Fruit fly (Drosophila melanogaster): ENCODE measurements around the gene CG13312.

Gene CG13312

dm6 chr3L:8849817-8850216 lies 42.8 kb upstream of the CG13312 start:
- no peak for TF ChIP-seq Clk (GFP tag; optimal IDR thresholded peaks at IDR 0.05)

dm6 chr3L:8842359-8842758 lies 35.3 kb upstream of the CG13312 start:
- TF ChIP-seq Crg-1 (GFP tag; optimal IDR thresholded peaks at IDR 0.05) (no peak), cic (GFP tag; optimal IDR thresholded peaks at IDR 0.05) (peak; percentile 3), Hr96 (GFP tag; optimal IDR thresholded peaks at IDR 0.05) (peak; percentile 18)

- TF ChIP-seq CG11617 (GFP tag; optimal IDR thresholded peaks at IDR 0.05) (no peak), Hr96 (GFP tag; optimal IDR thresholded peaks at IDR 0.05) (no peak), pad (GFP tag; optimal IDR thresholded peaks at IDR 0.05) (no peak), ovo (GFP tag; optimal IDR thresholded peaks at IDR 0.05) (no peak), toe (GFP tag; optimal IDR thresholded peaks at IDR 0.05) (no peak)
These were observed 34.7 kb upstream of the CG13312 start for dm6 chr3L:8841757-8842156.

dm6 chr3L:8839563-8840425 lies 32.8 kb upstream of the CG13312 start:
- no peak for TF ChIP-seq cnc (optimal IDR thresholded peaks at IDR 0.05)
- no peak for TF ChIP-seq CG12768 (GFP tag; optimal IDR thresholded peaks at IDR 0.05)
- peak; percentile 79 for TF ChIP-seq tj (GFP tag; optimal IDR thresholded peaks at IDR 0.05)

- TF ChIP-seq CG33017 (tag; optimal IDR thresholded peaks at IDR 0.05) (no peak), CG11617 (GFP tag; optimal IDR thresholded peaks at IDR 0.05) (no peak), CG7101 (tag; optimal IDR thresholded peaks at IDR 0.05) (no peak), cnc (optimal IDR thresholded peaks at IDR 0.05) (no peak), pad (GFP tag; optimal IDR thresholded peaks at IDR 0.05) (no peak), Mnt (GFP tag; optimal IDR thresholded peaks at IDR 0.05) (no peak), CG5204 (GFP tag; optimal IDR thresholded peaks at IDR 0.05) (no peak), ovo (GFP tag; optimal IDR thresholded peaks at IDR 0.05) (no peak), Crg-1 (GFP tag; optimal IDR thresholded peaks at IDR 0.05) (no peak), Hr96 (GFP tag; optimal IDR thresholded peaks at IDR 0.05) (no peak), tj (GFP tag; optimal IDR thresholded peaks at IDR 0.05) (no peak), bab1 (GFP tag; optimal IDR thresholded peaks at IDR 0.05) (no peak), CG12768 (GFP tag; optimal IDR thresholded peaks at IDR 0.05) (no peak), Clk (GFP tag; optimal IDR thresholded peaks at IDR 0.05) (no peak), cic (GFP tag; optimal IDR thresholded peaks at IDR 0.05) (no peak), toe (GFP tag; optimal IDR thresholded peaks at IDR 0.05) (no peak), CG14711 (tag; optimal IDR thresholded peaks at IDR 0.05) (no peak)
These were observed 32.1 kb upstream of the CG13312 start for dm6 chr3L:8839130-8839529.

dm6 chr3L:8836162-8836561 lies 29.1 kb upstream of the CG13312 start, which contains the start of gene CG32026:
Gene CG32026 (plus strand): TSS chr3L:8836462.
- TF ChIP-seq CG11617 (GFP tag; optimal IDR thresholded peaks at IDR 0.05) (no peak), CG14711 (tag; optimal IDR thresholded peaks at IDR 0.05) (no peak), CG7101 (tag; optimal IDR thresholded peaks at IDR 0.05) (no peak), cnc (optimal IDR thresholded peaks at IDR 0.05) (no peak), Clk (GFP tag; optimal IDR thresholded peaks at IDR 0.05) (no peak), CG5204 (GFP tag; optimal IDR thresholded peaks at IDR 0.05) (no peak), toe (GFP tag; optimal IDR thresholded peaks at IDR 0.05) (no peak), bab1 (GFP tag; optimal IDR thresholded peaks at IDR 0.05) (no peak), CG12768 (GFP tag; optimal IDR thresholded peaks at IDR 0.05) (no peak), Hr96 (GFP tag; optimal IDR thresholded peaks at IDR 0.05) (no peak), ovo (GFP tag; optimal IDR thresholded peaks at IDR 0.05) (no peak), kay (GFP tag; ENCODE audit: borderline replicate concordance) (no peak), CG7045 (GFP tag; optimal IDR thresholded peaks at IDR 0.05) (no peak), tj (GFP tag; optimal IDR thresholded peaks at IDR 0.05) (no peak), Crg-1 (GFP tag; optimal IDR thresholded peaks at IDR 0.05) (no peak), pad (GFP tag; optimal IDR thresholded peaks at IDR 0.05) (no peak), CG1620 (GFP tag; optimal IDR thresholded peaks at IDR 0.05) (no peak), cic (GFP tag; optimal IDR thresholded peaks at IDR 0.05) (no peak), Mnt (GFP tag; optimal IDR thresholded peaks at IDR 0.05) (no peak), CG33017 (tag; optimal IDR thresholded peaks at IDR 0.05) (no peak)

dm6 chr3L:8835441-8835840 lies 28.4 kb upstream of the CG13312 start:
- TF ChIP-seq tj (GFP tag; optimal IDR thresholded peaks at IDR 0.05) (peak; percentile 89), pad (GFP tag; optimal IDR thresholded peaks at IDR 0.05) (no peak), cnc (optimal IDR thresholded peaks at IDR 0.05) (no peak), kay (GFP tag; ENCODE audit: borderline replicate concordance) (no peak)

dm6 chr3L:8834886-8835285 lies 27.9 kb upstream of the CG13312 start:
- TF ChIP-seq toe (GFP tag; optimal IDR thresholded peaks at IDR 0.05) = no peak

All from whole organism, adult.